Worm (Caenorhabditis elegans): Measurements from ENCODE around the gene T04G9.6.

DNA sequence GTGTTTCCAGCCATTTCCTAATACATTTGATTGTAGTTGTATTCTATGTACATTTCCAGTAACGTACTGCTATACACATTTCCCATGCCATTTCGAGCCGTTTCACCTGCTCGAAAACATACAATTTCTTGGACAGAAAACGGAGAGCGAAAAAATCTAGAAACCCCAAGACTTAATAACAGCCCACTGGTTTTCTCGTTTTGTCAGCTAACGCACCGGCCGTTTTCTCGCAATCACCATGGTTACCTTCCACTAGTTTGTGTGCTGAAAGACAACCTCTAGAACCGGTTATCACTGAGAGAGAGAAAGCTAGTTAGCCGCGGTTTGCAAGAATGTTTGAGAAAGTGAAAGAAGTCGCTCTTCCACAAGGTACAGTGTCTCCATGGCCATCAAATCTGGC, 45.4 kb upstream of the T04G9.6 start:
- no peak for TF ChIP-seq madf-5 (GFP tag; IDR thresholded peaks at IDR 0.05)
- TF ChIP-seq F49E8.2 (tag; optimal IDR thresholded peaks at IDR 0.05; ENCODE audit: borderline replicate concordance) = no peak
- TF ChIP-seq daf-19 (GFP tag; conservative IDR thresholded peaks at IDR 0.05) = no peak
- no peak for TF ChIP-seq hlh-11 (tag; optimal IDR thresholded peaks at IDR 0.05)
- TF ChIP-seq unc-130 (GFP tag; optimal IDR thresholded peaks at IDR 0.05) = no peak
- no peak for TF ChIP-seq T20F7.1 (GFP tag; optimal IDR thresholded peaks at IDR 0.05)
- TF ChIP-seq ama-1 (optimal IDR thresholded peaks at IDR 0.05) = no peak

Measured in whole organism, L4 larva.